Worm (Caenorhabditis elegans) whole organism, L2 larva: Measurements from ENCODE around the gene ZK354.9.
"Not testable (repeated sequence)": the region's sequence is repeated elsewhere in the genome, so short reads cannot be mapped to it uniquely, and the experiment has no call there.

Source experiments
- ZK546.5 ChIP-seq: sonication (generic microtip); optimal IDR thresholded peaks from 2 replicates; lab custom pipeline; 2017; ENCODE audit warnings: missing biosample characterization, missing genetic modification characterization
- lsy-2 ChIP-seq, 2 experiments: fragments of 150-350 bp in 1 of 2; sonication (generic microtip) in 1 of 2; optimal IDR thresholded peaks; 2 replicates each; lab custom pipeline; 2014 to 2017; ENCODE audit warnings: missing biosample characterization in 2 of 2, missing genetic modification characterization in 2 of 2
- mdl-1 ChIP-seq, 2 experiments: fragments of 150-350 bp in 1 of 2; sonication (generic microtip) in 1 of 2; optimal IDR thresholded peaks; 2 replicates each; lab custom pipeline; 2017; ENCODE audit warnings: missing biosample characterization in 2 of 2, missing genetic modification characterization in 2 of 2
- nhr-6 ChIP-seq: fragments of 150-350 bp; optimal IDR thresholded peaks from 2 replicates; lab custom pipeline; 2014; ENCODE audit warnings: missing biosample characterization, missing genetic modification characterization
- sem-4 ChIP-seq: fragments of 150-350 bp; optimal IDR thresholded peaks from 2 replicates; lab custom pipeline; 2014; ENCODE audit warnings: missing biosample characterization, missing genetic modification reagents, missing genetic modification characterization
- snpc-4 ChIP-seq: fragments of 150-350 bp; optimal IDR thresholded peaks from 2 replicates; lab custom pipeline; 2014; ENCODE audit warnings: missing biosample characterization, missing genetic modification characterization

DNA sequence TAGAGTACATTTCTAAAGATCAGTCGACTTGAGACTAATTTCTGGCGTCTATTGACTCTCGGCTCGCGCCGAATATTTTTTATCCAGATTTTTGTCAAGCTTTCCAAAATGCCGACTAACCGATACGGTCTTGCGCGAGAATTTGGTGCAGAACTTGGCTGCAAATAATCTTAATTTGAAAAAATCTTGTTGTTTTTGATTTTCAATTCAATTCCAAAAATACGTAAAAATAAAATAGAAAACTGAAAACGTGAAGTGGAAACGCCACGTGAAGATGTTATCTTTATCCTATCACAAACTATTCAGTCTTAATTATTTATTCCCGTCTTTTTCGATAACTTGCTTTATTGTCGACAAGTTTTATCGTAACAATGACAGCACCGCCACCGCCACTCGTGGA lies 49.6 kb downstream of the ZK354.9 start, which contains the start of gene ttbk-2.1:
- TF ChIP-seq mdl-1 (tag; optimal IDR thresholded peaks at IDR 0.05; lab: Kevin White, UChicago); lsy-2 (tag; optimal IDR thresholded peaks at IDR 0.05; lab: Kevin White, UChicago); nhr-6 (tag; lab: Kevin White, UChicago); ZK546.5 (tag; lab: Kevin White, UChicago); snpc-4 (tag; lab: Kevin White, UChicago); sem-4 (tag; lab: Kevin White, UChicago): not testable (repeated sequence)
